Worm (Caenorhabditis elegans) whole organism, L4/young adult: ENCODE data around the gene C01B10.3.

ENCODE experiments used
- W03F9.2 ChIP-seq: fragments of 150-350 bp; optimal IDR thresholded peaks from 2 replicates; lab custom pipeline; 2014; ENCODE audit warnings: missing biosample characterization, missing genetic modification characterization
- dao-5 ChIP-seq: sonication (generic microtip); optimal IDR thresholded peaks from 2 replicates; lab custom pipeline; 2016; ENCODE audit warnings: missing genotype, missing genetic modification characterization, moderate library complexity, missing compliant biosample characterization
- him-1 ChIP-seq: sonication (generic microtip); optimal IDR thresholded peaks from 2 replicates; lab custom pipeline; 2016; ENCODE audit warnings: missing genotype, missing genetic modification reagents, missing genetic modification characterization, missing compliant biosample characterization

- TF ChIP-seq dao-5: no peak
- TF ChIP-seq him-1: no peak
- no peak for TF ChIP-seq W03F9.2 (tag; lab: Kevin White, UChicago)
These were observed 39.5 kb downstream of the C01B10.3 start for ce11 chrIV:6581658-6582057.
